Worm (Caenorhabditis elegans) whole organism, L1 larva: ENCODE data around the gene aakb-1.

Experiments
- aha-1 ChIP-seq: fragments of 150-350 bp; optimal IDR thresholded peaks from 2 replicates; lab custom pipeline; 2014; ENCODE audit warnings: missing biosample characterization, missing genetic modification characterization
- blmp-1 ChIP-seq: fragments of 150-350 bp; optimal IDR thresholded peaks from 2 replicates; lab custom pipeline; 2014; ENCODE audit warnings: missing biosample characterization, missing genetic modification characterization
- ceh-82 ChIP-seq, 3 experiments: fragments of 150-350 bp in 1 of 3; sonication (generic microtip) in 2 of 3; optimal IDR thresholded peaks; 2 replicates each; lab custom pipeline; 2014 to 2017; ENCODE audit warnings: missing biosample characterization in 3 of 3, missing genetic modification characterization in 3 of 3
- ceh-88 ChIP-seq: fragments of 200-800 bp; sonication (Bioruptor generic); IDR thresholded peaks from 2 replicates; pipeline ENCODE4 v1.3.6; 2022; ENCODE audit warnings: missing genetic modification characterization, missing compliant biosample characterization
- dpl-1 ChIP-seq, 3 experiments: fragments of 150-350 bp in 2 of 3; sonication (generic microtip) in 1 of 3; optimal IDR thresholded peaks; 2 replicates each; lab custom pipeline; 2014 to 2017; ENCODE audit warnings: missing biosample characterization in 3 of 3, missing genetic modification characterization in 3 of 3, missing genetic modification reagents in 3 of 3
- dsc-1 ChIP-seq: sonication (generic microtip); optimal IDR thresholded peaks from 2 replicates; lab custom pipeline; 2016; ENCODE audit warnings: mild to moderate bottlenecking, missing genetic modification characterization, missing compliant biosample characterization
- efl-3 ChIP-seq: fragments of 200-800 bp; sonication (Bioruptor generic); optimal IDR thresholded peaks from 2 replicates; lab custom pipeline; 2018; ENCODE audit warnings: mild to moderate bottlenecking, missing genetic modification characterization, missing compliant biosample characterization
- egl-13 ChIP-seq: sonication (generic microtip); optimal IDR thresholded peaks from 2 replicates; lab custom pipeline; 2016; ENCODE audit warnings: missing genotype, missing genetic modification reagents, missing genetic modification characterization, missing compliant biosample characterization
- egl-27 ChIP-seq, 2 experiments: fragments of 150-350 bp in 1 of 2; sonication (generic microtip); optimal IDR thresholded peaks; 3 replicates each; lab custom pipeline; 2017 to 2018; ENCODE audit warnings: missing biosample characterization in 2 of 2, missing genetic modification characterization in 2 of 2, missing genetic modification reagents in 2 of 2
- elt-3 ChIP-seq, 6 experiments: fragments of 150-350 bp in 1 of 6; sonication (generic microtip); optimal IDR thresholded peaks; 2 replicates each; lab custom pipeline; 2017 to 2018; ENCODE audit warnings: missing biosample characterization in 6 of 6, missing genetic modification characterization in 6 of 6, inconsistent platforms in 1 of 6
- fos-1 ChIP-seq: fragments of 150-350 bp; optimal IDR thresholded peaks from 2 replicates; lab custom pipeline; 2014; ENCODE audit warnings: missing biosample characterization, missing genetic modification characterization
- hlh-4 ChIP-seq: sonication (generic microtip); optimal IDR thresholded peaks from 2 replicates; lab custom pipeline; 2016; ENCODE audit warnings: mild to moderate bottlenecking, missing genetic modification characterization, missing compliant biosample characterization
- isw-1 ChIP-seq: fragments of 200-800 bp; sonication (Bioruptor generic); IDR thresholded peaks from 2 replicates; pipeline ENCODE4 v1.3.6; 2022; ENCODE audit warnings: missing genetic modification characterization, missing compliant biosample characterization
- jun-1 ChIP-seq: fragments of 150-350 bp; optimal IDR thresholded peaks from 2 replicates; lab custom pipeline; 2014; ENCODE audit warnings: missing biosample characterization, missing genetic modification reagents, missing genetic modification characterization
- lin-13 ChIP-seq: fragments of 150-350 bp; optimal IDR thresholded peaks from 2 replicates; lab custom pipeline; 2014; ENCODE audit warnings: missing biosample characterization, missing genetic modification reagents, missing genetic modification characterization
- lin-14 ChIP-seq: fragments of 200-800 bp; sonication (Bioruptor generic); optimal IDR thresholded peaks from 2 replicates; lab custom pipeline; 2018; ENCODE audit warnings: mild to moderate bottlenecking, missing genetic modification characterization, moderate library complexity, missing compliant biosample characterization
- lin-35 ChIP-seq, 2 experiments: fragments of 150-350 bp; optimal IDR thresholded peaks; 2 replicates each; lab custom pipeline; 2014; ENCODE audit warnings: missing biosample characterization in 2 of 2, missing genetic modification characterization in 2 of 2, missing genetic modification reagents in 2 of 2
- lin-39 ChIP-seq: fragments of 150-350 bp; optimal IDR thresholded peaks from 2 replicates; lab custom pipeline; 2014; ENCODE audit warnings: missing biosample characterization, missing genetic modification reagents, missing genetic modification characterization
- lsy-2 ChIP-seq, 2 experiments: fragments of 150-350 bp; optimal IDR thresholded peaks; 2 replicates each; lab custom pipeline; 2014; ENCODE audit warnings: missing biosample characterization in 2 of 2, missing genetic modification characterization in 2 of 2
- mdl-1 ChIP-seq, 2 experiments: fragments of 150-350 bp; optimal IDR thresholded peaks; 2 replicates each; lab custom pipeline; 2014 to 2017; ENCODE audit warnings: missing biosample characterization in 2 of 2, missing genetic modification characterization in 2 of 2, inconsistent platforms in 1 of 2
- mep-1 ChIP-seq: fragments of 150-350 bp; optimal IDR thresholded peaks from 2 replicates; lab custom pipeline; 2014; ENCODE audit warnings: missing biosample characterization, missing genetic modification characterization
- nhr-11 ChIP-seq: fragments of 150-350 bp; optimal IDR thresholded peaks from 2 replicates; lab custom pipeline; 2014; ENCODE audit warnings: missing biosample characterization, missing genetic modification characterization
- nhr-19 ChIP-seq: fragments of 200-800 bp; sonication (Bioruptor generic); conservative IDR thresholded peaks from 2 replicates; pipeline ENCODE4 v1.3.6; 2022; ENCODE audit warnings: missing genetic modification characterization, missing compliant biosample characterization
- nhr-20 ChIP-seq: sonication (generic microtip); optimal IDR thresholded peaks from 2 replicates; lab custom pipeline; 2016; ENCODE audit warnings: mild to moderate bottlenecking, missing genetic modification characterization, missing compliant biosample characterization
- nhr-28 ChIP-seq: fragments of 150-350 bp; optimal IDR thresholded peaks from 2 replicates; lab custom pipeline; 2014; ENCODE audit warnings: missing biosample characterization, missing genetic modification characterization
- nhr-47 ChIP-seq: sonication (generic microtip); optimal IDR thresholded peaks from 2 replicates; lab custom pipeline; 2016; ENCODE audit warnings: mild to moderate bottlenecking, missing genetic modification characterization, moderate library complexity, missing compliant biosample characterization
- nhr-71 ChIP-seq: sonication (generic microtip); optimal IDR thresholded peaks from 2 replicates; lab custom pipeline; 2016; ENCODE audit warnings: mild to moderate bottlenecking, missing genetic modification characterization, moderate library complexity, missing compliant biosample characterization
- nhr-85 ChIP-seq: sonication (generic microtip); peaks from one replicate; lab custom pipeline; 2016; ENCODE audit warnings: missing genetic modification characterization, inconsistent platforms, missing compliant biosample characterization
- nhr-90 ChIP-seq: sonication (generic microtip); optimal IDR thresholded peaks from 2 replicates; lab custom pipeline; 2016; ENCODE audit warnings: mild to moderate bottlenecking, missing genetic modification characterization, missing compliant biosample characterization; ENCODE audit not compliant: poor library complexity
- rnt-1 ChIP-seq: sonication (generic microtip); optimal IDR thresholded peaks from 2 replicates; lab custom pipeline; 2016; ENCODE audit warnings: mild to moderate bottlenecking, missing genetic modification characterization, moderate library complexity, missing compliant biosample characterization
- skn-1 ChIP-seq: fragments of 150-350 bp; optimal IDR thresholded peaks from 2 replicates; lab custom pipeline; 2014; ENCODE audit warnings: missing biosample characterization, missing genetic modification characterization
- snu-23 ChIP-seq: sonication (generic microtip); optimal IDR thresholded peaks from 2 replicates; lab custom pipeline; 2016; ENCODE audit warnings: missing genetic modification characterization, missing compliant biosample characterization
- swsn-7 ChIP-seq: sonication (generic microtip); optimal IDR thresholded peaks from 2 replicates; lab custom pipeline; 2016; ENCODE audit warnings: missing genetic modification characterization, missing compliant biosample characterization
- tbx-2 ChIP-seq: sonication (generic microtip); optimal IDR thresholded peaks from 2 replicates; lab custom pipeline; 2016; ENCODE audit warnings: missing genetic modification characterization, missing compliant biosample characterization
- unc-130 ChIP-seq: fragments of 150-350 bp; optimal IDR thresholded peaks from 2 replicates; lab custom pipeline; 2017; ENCODE audit warnings: missing biosample characterization, missing genetic modification characterization, inconsistent platforms
- unc-62 ChIP-seq: fragments of 150-350 bp; optimal IDR thresholded peaks from 2 replicates; lab custom pipeline; 2014; ENCODE audit warnings: missing biosample characterization, missing genetic modification reagents, missing genetic modification characterization
- vab-15 ChIP-seq: sonication (generic microtip); optimal IDR thresholded peaks from 2 replicates; lab custom pipeline; 2017; ENCODE audit warnings: missing genotype, mild to moderate bottlenecking, missing genetic modification characterization, missing compliant biosample characterization
- xbp-1 ChIP-seq: sonication (generic microtip); optimal IDR thresholded peaks from 2 replicates; lab custom pipeline; 2016; ENCODE audit warnings: missing genetic modification characterization, missing compliant biosample characterization
- zip-4 ChIP-seq: fragments of 200-800 bp; sonication (Bioruptor generic); optimal IDR thresholded peaks from 2 replicates; lab custom pipeline; 2018; ENCODE audit warnings: mild to moderate bottlenecking, missing genetic modification characterization, moderate library complexity, missing compliant biosample characterization
- ztf-4 ChIP-seq: fragments of 150-350 bp; optimal IDR thresholded peaks from 2 replicates; lab custom pipeline; 2014; ENCODE audit warnings: missing biosample characterization, missing genetic modification characterization

The aakb-1 gene

ce11 chrX:13752822-13753581 lies 2.6 kb upstream of the aakb-1 start (continued):
- TF ChIP-seq isw-1 (GFP tag; lab: Robert Waterston, UW) (no peak), nhr-71 (tag; lab: Kevin White, UChicago) (peak; percentile 30), nhr-11 (tag; lab: Kevin White, UChicago) (no peak), mep-1 (tag; lab: Kevin White, UChicago) (no peak), egl-27 (tag; optimal IDR thresholded peaks at IDR 0.05; lab: Kevin White, UChicago) (no peak)

DNA sequence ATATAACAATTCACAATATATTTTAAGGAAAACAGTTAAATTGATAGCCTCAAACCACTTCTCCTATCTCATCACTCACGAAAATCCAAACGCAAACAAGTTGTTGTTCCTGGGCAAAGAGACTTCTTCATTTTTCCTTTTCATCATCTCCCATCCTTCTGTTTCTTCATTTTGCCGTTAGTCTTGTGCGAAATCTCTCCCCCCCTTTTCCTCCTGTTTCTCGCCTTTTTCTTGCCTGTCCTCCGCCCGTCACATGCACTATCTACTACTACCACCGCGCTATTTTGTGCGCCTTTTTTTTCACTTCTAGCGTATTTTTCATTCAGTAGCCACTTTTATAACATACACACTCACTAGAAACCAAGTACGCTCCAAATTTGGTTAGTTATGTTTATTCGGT lies 1.1 kb upstream of the aakb-1 start:
- TF ChIP-seq nhr-47 (tag; lab: Kevin White, UChicago) (peak; percentile 52), snu-23 (GFP tag; lab: Kevin White, UChicago) (peak; percentile 71), tbx-2 (tag; lab: Kevin White, UChicago) (peak; percentile 6), swsn-7 (tag; lab: Kevin White, UChicago) (peak; percentile 32), lin-35 (GFP tag; optimal IDR thresholded peaks at IDR 0.05; lab: Kevin White, UChicago) (peak in 1 of 2 experiments; percentile 54), aha-1 (tag; lab: Kevin White, UChicago) (no peak), nhr-71 (tag; lab: Kevin White, UChicago) (peak; percentile 54), ceh-88 (no peak), blmp-1 (peak; percentile 82), hlh-4 (tag; lab: Kevin White, UChicago) (no peak), isw-1 (GFP tag; lab: Robert Waterston, UW) (no peak), xbp-1 (tag; lab: Kevin White, UChicago) (peak; percentile 37), lin-39 (no peak), dsc-1 (peak; percentile 6), lin-13 (GFP tag; lab: Kevin White, UChicago) (peak; percentile 18), nhr-19 (0 out of 2 replicates have a peak, but pooled peaks have one; percentile 17), nhr-28 (no peak), efl-3 (no peak), zip-4 (GFP tag; lab: Kevin White, UChicago) (no peak), nhr-90 (tag; lab: Kevin White, UChicago) (peak; percentile 20), unc-130 (tag; lab: Kevin White, UChicago) (peak; percentile 46), dpl-1 (GFP tag; optimal IDR thresholded peaks at IDR 0.05; lab: Kevin White, UChicago) (peak in 1 of 3 experiments; percentile 6), egl-13 (tag; lab: Kevin White, UChicago) (no peak), mep-1 (tag; lab: Kevin White, UChicago) (peak; percentile 34), ceh-82 (tag; optimal IDR thresholded peaks at IDR 0.05; lab: Kevin White, UChicago) (peak in 2 of 3 experiments; percentile 17 to 27), lsy-2 (tag; optimal IDR thresholded peaks at IDR 0.05; lab: Kevin White, UChicago) (peak in 1 of 2 experiments; percentile 25), rnt-1 (peak; percentile 25), nhr-85 (tag; lab: Kevin White, UChicago) (peak; percentile 66), skn-1 (tag; lab: Kevin White, UChicago) (peak; percentile 25), jun-1 (tag; lab: Kevin White, UChicago) (peak; percentile 15), lin-14 (GFP tag; lab: Kevin White, UChicago) (peak; percentile 81), elt-3 (tag; optimal IDR thresholded peaks at IDR 0.05; lab: Kevin White, UChicago) (peak in 2 of 6 experiments; percentile 17 to 29), nhr-20 (tag; lab: Kevin White, UChicago) (peak; percentile 66), vab-15 (tag; lab: Kevin White, UChicago) (no peak), unc-62 (GFP tag; lab: Kevin White, UChicago) (no peak), mdl-1 (tag; optimal IDR thresholded peaks at IDR 0.05; lab: Kevin White, UChicago) (peak in 1 of 2 experiments; percentile 25), ztf-4 (tag; lab: Kevin White, UChicago) (no peak), fos-1 (no peak)
